Worm (Caenorhabditis elegans) whole organism, L2 larva: ENCODE results near the gene C46G7.1.

Experiments
- F13H6.1 ChIP-seq: sonication (generic microtip); optimal IDR thresholded peaks from 2 replicates; lab custom pipeline; 2016; ENCODE audit warnings: missing genetic modification characterization, missing compliant biosample characterization
- R02D3.7 ChIP-seq: fragments of 150-350 bp; optimal IDR thresholded peaks from 2 replicates; lab custom pipeline; 2014; ENCODE audit warnings: missing biosample characterization, missing genetic modification characterization
- ZK546.5 ChIP-seq: sonication (generic microtip); optimal IDR thresholded peaks from 2 replicates; lab custom pipeline; 2017; ENCODE audit warnings: missing biosample characterization, missing genetic modification characterization
- alr-1 ChIP-seq: fragments of 150-350 bp; optimal IDR thresholded peaks from 2 replicates; lab custom pipeline; 2014; ENCODE audit warnings: missing biosample characterization, missing genetic modification characterization
- aly-2 ChIP-seq: fragments of 150-350 bp; optimal IDR thresholded peaks from 2 replicates; lab custom pipeline; 2014; ENCODE audit warnings: missing biosample characterization, missing genetic modification characterization
- ama-1 ChIP-seq: fragments of 150-350 bp; optimal IDR thresholded peaks from 2 replicates; lab custom pipeline; 2018; ENCODE audit warnings: inconsistent platforms
- crh-2 ChIP-seq: sonication (generic microtip); optimal IDR thresholded peaks from 2 replicates; lab custom pipeline; 2017; ENCODE audit warnings: missing biosample characterization, missing genetic modification characterization
- dmd-4 ChIP-seq: sonication (generic microtip); optimal IDR thresholded peaks from 2 replicates; lab custom pipeline; 2017; ENCODE audit warnings: missing biosample characterization, missing genetic modification characterization
- egl-27 ChIP-seq: sonication (generic microtip); optimal IDR thresholded peaks from 3 replicates; lab custom pipeline; 2017; ENCODE audit warnings: missing biosample characterization, missing genetic modification reagents, missing genetic modification characterization
- elt-3 ChIP-seq: sonication (generic microtip); optimal IDR thresholded peaks from 2 replicates; lab custom pipeline; 2017; ENCODE audit warnings: missing biosample characterization, missing genetic modification characterization
- gmeb-1 ChIP-seq: fragments of 150-350 bp; optimal IDR thresholded peaks from 2 replicates; lab custom pipeline; 2014; ENCODE audit warnings: missing biosample characterization, missing genetic modification characterization
- lin-11 ChIP-seq: fragments of 150-350 bp; sonication (generic microtip); optimal IDR thresholded peaks from 2 replicates; lab custom pipeline; 2014; ENCODE audit warnings: missing biosample characterization, missing genetic modification characterization, inconsistent platforms, mixed read lengths
- lin-13 ChIP-seq: fragments of 150-350 bp; optimal IDR thresholded peaks from 2 replicates; lab custom pipeline; 2014; ENCODE audit warnings: missing biosample characterization, missing genetic modification reagents, missing genetic modification characterization
- lin-39 ChIP-seq: fragments of 150-350 bp; optimal IDR thresholded peaks from 2 replicates; lab custom pipeline; 2014; ENCODE audit warnings: missing biosample characterization, missing genetic modification reagents, missing genetic modification characterization
- lsy-2 ChIP-seq, 2 experiments: fragments of 150-350 bp in 1 of 2; sonication (generic microtip) in 1 of 2; optimal IDR thresholded peaks; 2 replicates each; lab custom pipeline; 2014 to 2017; ENCODE audit warnings: missing biosample characterization in 2 of 2, missing genetic modification characterization in 2 of 2
- mab-5 ChIP-seq: fragments of 150-350 bp; optimal IDR thresholded peaks from 2 replicates; lab custom pipeline; 2014; ENCODE audit warnings: missing biosample characterization, missing genetic modification characterization
- mbf-1 ChIP-seq: sonication (generic microtip); optimal IDR thresholded peaks from 2 replicates; lab custom pipeline; 2017; ENCODE audit warnings: missing biosample characterization, missing genetic modification characterization
- nhr-10 ChIP-seq: sonication (generic microtip); optimal IDR thresholded peaks from 2 replicates; lab custom pipeline; 2017; ENCODE audit warnings: missing biosample characterization, missing genetic modification characterization
- nhr-11 ChIP-seq: fragments of 150-350 bp; optimal IDR thresholded peaks from 2 replicates; lab custom pipeline; 2014; ENCODE audit warnings: missing biosample characterization, missing genetic modification characterization
- nhr-12 ChIP-seq: fragments of 150-350 bp; optimal IDR thresholded peaks from 2 replicates; lab custom pipeline; 2014; ENCODE audit warnings: missing biosample characterization, missing genetic modification characterization
- nhr-23 ChIP-seq: fragments of 150-350 bp; optimal IDR thresholded peaks from 2 replicates; lab custom pipeline; 2014; ENCODE audit warnings: missing biosample characterization, missing genetic modification reagents, missing genetic modification characterization
- nhr-237 ChIP-seq: fragments of 150-350 bp; optimal IDR thresholded peaks from 2 replicates; lab custom pipeline; 2014; ENCODE audit warnings: missing biosample characterization, missing genetic modification characterization
- nhr-25 ChIP-seq: fragments of 150-350 bp; sonication (generic microtip); optimal IDR thresholded peaks from 3 replicates; lab custom pipeline; 2014; ENCODE audit warnings: missing biosample characterization, missing genetic modification characterization
- nhr-6 ChIP-seq: fragments of 150-350 bp; optimal IDR thresholded peaks from 2 replicates; lab custom pipeline; 2014; ENCODE audit warnings: missing biosample characterization, missing genetic modification characterization
- nhr-77 ChIP-seq: fragments of 150-350 bp; optimal IDR thresholded peaks from 2 replicates; lab custom pipeline; 2014; ENCODE audit warnings: missing biosample characterization, missing genetic modification characterization
- peb-1 ChIP-seq: fragments of 150-350 bp; optimal IDR thresholded peaks from 2 replicates; lab custom pipeline; 2014; ENCODE audit warnings: missing biosample characterization, missing genetic modification characterization
- skn-1 ChIP-seq: sonication (generic microtip); optimal IDR thresholded peaks from 2 replicates; lab custom pipeline; 2017; ENCODE audit warnings: missing biosample characterization, missing genetic modification characterization
- sma-9 ChIP-seq, 2 experiments: fragments of 150-350 bp in 1 of 2; sonication (generic microtip) in 1 of 2; optimal IDR thresholded peaks; 2 replicates each; lab custom pipeline; 2014 to 2016; ENCODE audit warnings: missing genetic modification characterization in 2 of 2, mild to moderate bottlenecking in 1 of 2, missing biosample characterization in 1 of 2, missing compliant biosample characterization in 1 of 2, missing genetic modification reagents in 1 of 2, moderate library complexity in 1 of 2
- snpc-4 ChIP-seq: fragments of 150-350 bp; optimal IDR thresholded peaks from 2 replicates; lab custom pipeline; 2014; ENCODE audit warnings: missing biosample characterization, missing genetic modification characterization
- unc-55 ChIP-seq: fragments of 150-350 bp; sonication (generic microtip); optimal IDR thresholded peaks from 3 replicates; lab custom pipeline; 2014; ENCODE audit warnings: missing biosample characterization, missing genetic modification reagents, missing genetic modification characterization
- unc-62 ChIP-seq: fragments of 150-350 bp; optimal IDR thresholded peaks from 2 replicates; lab custom pipeline; 2014; ENCODE audit warnings: missing biosample characterization, missing genetic modification reagents, missing genetic modification characterization
- zag-1 ChIP-seq: fragments of 150-350 bp; optimal IDR thresholded peaks from 2 replicates; lab custom pipeline; 2014; ENCODE audit warnings: missing biosample characterization, missing genetic modification characterization
- ztf-11 ChIP-seq: sonication (generic microtip); optimal IDR thresholded peaks from 2 replicates; lab custom pipeline; 2017; ENCODE audit warnings: missing biosample characterization, missing genetic modification characterization
- ztf-4 ChIP-seq: fragments of 150-350 bp; optimal IDR thresholded peaks from 2 replicates; lab custom pipeline; 2014; ENCODE audit warnings: missing biosample characterization, missing genetic modification characterization

Gene C46G7.1

ce11 chrIV:6062078-6062477, 44.3 kb downstream of the C46G7.1 start:
- no peak for TF ChIP-seq nhr-77 (tag; lab: Kevin White, UChicago)
- no peak for TF ChIP-seq F13H6.1 (tag; lab: Kevin White, UChicago)
- TF ChIP-seq aly-2 (tag; lab: Kevin White, UChicago): no peak
- no peak for TF ChIP-seq nhr-10
- TF ChIP-seq nhr-23 (tag; lab: Kevin White, UChicago): no peak
- no peak for TF ChIP-seq alr-1 (tag; lab: Kevin White, UChicago)
- no peak for TF ChIP-seq unc-62 (GFP tag; lab: Kevin White, UChicago)
- TF ChIP-seq mbf-1: no peak
- TF ChIP-seq lin-13 (GFP tag; lab: Kevin White, UChicago): no peak

- TF ChIP-seq nhr-11 (tag; lab: Kevin White, UChicago) (no peak), dmd-4 (tag; lab: Kevin White, UChicago) (no peak), ztf-4 (tag; lab: Kevin White, UChicago) (no peak), skn-1 (tag; lab: Kevin White, UChicago) (no peak), zag-1 (tag; lab: Kevin White, UChicago) (no peak), gmeb-1 (tag; lab: Kevin White, UChicago) (no peak), nhr-10 (no peak), alr-1 (tag; lab: Kevin White, UChicago) (no peak), nhr-12 (tag; lab: Kevin White, UChicago) (no peak), aly-2 (tag; lab: Kevin White, UChicago) (no peak), mab-5 (no peak), ZK546.5 (tag; lab: Kevin White, UChicago) (no peak), ztf-11 (tag; lab: Kevin White, UChicago) (no peak), peb-1 (no peak), lin-11 (tag; lab: Kevin White, UChicago) (no peak), egl-27 (tag; lab: Kevin White, UChicago) (no peak), lsy-2 (tag; optimal IDR thresholded peaks at IDR 0.05; lab: Kevin White, UChicago) (no peak), crh-2 (tag; lab: Kevin White, UChicago) (no peak), unc-55 (GFP tag; lab: Kevin White, UChicago) (no peak)
Observed at ce11 chrIV:6064657-6065056, 46.9 kb downstream of the C46G7.1 start.

ce11 chrIV:6065186-6065585, 47.4 kb downstream of the C46G7.1 start:
- TF ChIP-seq nhr-6 (tag; lab: Kevin White, UChicago) (no peak), lsy-2 (tag; optimal IDR thresholded peaks at IDR 0.05; lab: Kevin White, UChicago) (no peak), lin-13 (GFP tag; lab: Kevin White, UChicago) (no peak), lin-39 (tag; lab: Kevin White, UChicago) (no peak), nhr-25 (tag; lab: Kevin White, UChicago) (no peak), elt-3 (tag; lab: Kevin White, UChicago) (no peak), unc-55 (GFP tag; lab: Kevin White, UChicago) (no peak), unc-62 (GFP tag; lab: Kevin White, UChicago) (no peak), nhr-237 (tag; lab: Kevin White, UChicago) (no peak), snpc-4 (tag; lab: Kevin White, UChicago) (no peak), sma-9 (GFP tag; optimal IDR thresholded peaks at IDR 0.05; lab: Kevin White, UChicago) (no peak), sma-9 (tag; optimal IDR thresholded peaks at IDR 0.05; lab: Kevin White, UChicago) (no peak), egl-27 (tag; lab: Kevin White, UChicago) (no peak), aly-2 (tag; lab: Kevin White, UChicago) (no peak), gmeb-1 (tag; lab: Kevin White, UChicago) (no peak), alr-1 (tag; lab: Kevin White, UChicago) (no peak), R02D3.7 (no peak), skn-1 (tag; lab: Kevin White, UChicago) (no peak), ama-1 (lab: Kevin White, UChicago) (no peak)
